Worm (Caenorhabditis elegans) whole organism, L2 larva: ENCODE data around the gene lgc-39.

Source experiments
- C34F6.9 ChIP-seq: fragments of 150-350 bp; optimal IDR thresholded peaks from 2 replicates; lab custom pipeline; 2014; ENCODE audit warnings: missing biosample characterization, missing genetic modification characterization
- F13H6.1 ChIP-seq: sonication (generic microtip); optimal IDR thresholded peaks from 2 replicates; lab custom pipeline; 2016; ENCODE audit warnings: missing genetic modification characterization, missing compliant biosample characterization
- R02D3.7 ChIP-seq: fragments of 150-350 bp; optimal IDR thresholded peaks from 2 replicates; lab custom pipeline; 2014; ENCODE audit warnings: missing biosample characterization, missing genetic modification characterization
- Y55F3AM.14 ChIP-seq: fragments of 200-800 bp; sonication (Bioruptor generic); optimal IDR thresholded peaks from 2 replicates; lab custom pipeline; 2018; ENCODE audit warnings: mild to moderate bottlenecking, missing genetic modification characterization, missing compliant biosample characterization
- ZK546.5 ChIP-seq: sonication (generic microtip); optimal IDR thresholded peaks from 2 replicates; lab custom pipeline; 2017; ENCODE audit warnings: missing biosample characterization, missing genetic modification characterization
- aly-2 ChIP-seq: fragments of 150-350 bp; optimal IDR thresholded peaks from 2 replicates; lab custom pipeline; 2014; ENCODE audit warnings: missing biosample characterization, missing genetic modification characterization
- blmp-1 ChIP-seq: sonication (generic microtip); optimal IDR thresholded peaks from 2 replicates; lab custom pipeline; 2017; ENCODE audit warnings: missing genetic modification characterization, mild to moderate bottlenecking, missing compliant biosample characterization, antibody characterized with exemption, moderate library complexity; ENCODE audit not compliant: insufficient read depth
- ceh-16 ChIP-seq: fragments of 150-350 bp; optimal IDR thresholded peaks from 2 replicates; lab custom pipeline; 2014; ENCODE audit warnings: missing biosample characterization, missing genetic modification characterization
- crh-2 ChIP-seq: sonication (generic microtip); optimal IDR thresholded peaks from 2 replicates; lab custom pipeline; 2017; ENCODE audit warnings: missing biosample characterization, missing genetic modification characterization
- dmd-4 ChIP-seq: sonication (generic microtip); optimal IDR thresholded peaks from 2 replicates; lab custom pipeline; 2017; ENCODE audit warnings: missing biosample characterization, missing genetic modification characterization
- egl-27 ChIP-seq: sonication (generic microtip); optimal IDR thresholded peaks from 3 replicates; lab custom pipeline; 2017; ENCODE audit warnings: missing biosample characterization, missing genetic modification reagents, missing genetic modification characterization
- fos-1 ChIP-seq: fragments of 150-350 bp; optimal IDR thresholded peaks from 2 replicates; lab custom pipeline; 2014; ENCODE audit warnings: missing biosample characterization, missing genetic modification characterization
- lin-11 ChIP-seq: fragments of 150-350 bp; sonication (generic microtip); optimal IDR thresholded peaks from 2 replicates; lab custom pipeline; 2014; ENCODE audit warnings: missing biosample characterization, missing genetic modification characterization, inconsistent platforms, mixed read lengths
- lin-13 ChIP-seq: fragments of 150-350 bp; optimal IDR thresholded peaks from 2 replicates; lab custom pipeline; 2014; ENCODE audit warnings: missing biosample characterization, missing genetic modification reagents, missing genetic modification characterization
- lsy-2 ChIP-seq, 2 experiments: fragments of 150-350 bp in 1 of 2; sonication (generic microtip) in 1 of 2; optimal IDR thresholded peaks; 2 replicates each; lab custom pipeline; 2014 to 2017; ENCODE audit warnings: missing biosample characterization in 2 of 2, missing genetic modification characterization in 2 of 2
- mdl-1 ChIP-seq, 2 experiments: fragments of 150-350 bp in 1 of 2; sonication (generic microtip) in 1 of 2; optimal IDR thresholded peaks; 2 replicates each; lab custom pipeline; 2017; ENCODE audit warnings: missing biosample characterization in 2 of 2, missing genetic modification characterization in 2 of 2
- nhr-11 ChIP-seq: fragments of 150-350 bp; optimal IDR thresholded peaks from 2 replicates; lab custom pipeline; 2014; ENCODE audit warnings: missing biosample characterization, missing genetic modification characterization
- nhr-12 ChIP-seq: fragments of 150-350 bp; optimal IDR thresholded peaks from 2 replicates; lab custom pipeline; 2014; ENCODE audit warnings: missing biosample characterization, missing genetic modification characterization
- nhr-129 ChIP-seq: fragments of 150-350 bp; optimal IDR thresholded peaks from 2 replicates; lab custom pipeline; 2014; ENCODE audit warnings: missing biosample characterization, missing genetic modification characterization
- nhr-21 ChIP-seq: fragments of 150-350 bp; optimal IDR thresholded peaks from 2 replicates; lab custom pipeline; 2014; ENCODE audit warnings: missing biosample characterization, missing genetic modification characterization
- nhr-23 ChIP-seq: fragments of 150-350 bp; optimal IDR thresholded peaks from 2 replicates; lab custom pipeline; 2014; ENCODE audit warnings: missing biosample characterization, missing genetic modification reagents, missing genetic modification characterization
- nhr-6 ChIP-seq: fragments of 150-350 bp; optimal IDR thresholded peaks from 2 replicates; lab custom pipeline; 2014; ENCODE audit warnings: missing biosample characterization, missing genetic modification characterization
- peb-1 ChIP-seq: fragments of 150-350 bp; optimal IDR thresholded peaks from 2 replicates; lab custom pipeline; 2014; ENCODE audit warnings: missing biosample characterization, missing genetic modification characterization
- sem-4 ChIP-seq: fragments of 150-350 bp; optimal IDR thresholded peaks from 2 replicates; lab custom pipeline; 2014; ENCODE audit warnings: missing biosample characterization, missing genetic modification reagents, missing genetic modification characterization
- sma-3 ChIP-seq: sonication (generic microtip); optimal IDR thresholded peaks from 2 replicates; lab custom pipeline; 2016; ENCODE audit warnings: missing genetic modification reagents, missing genetic modification characterization, missing compliant biosample characterization
- unc-39 ChIP-seq: fragments of 150-350 bp; optimal IDR thresholded peaks from 2 replicates; lab custom pipeline; 2014; ENCODE audit warnings: missing biosample characterization, missing genetic modification characterization
- unc-55 ChIP-seq: fragments of 150-350 bp; sonication (generic microtip); optimal IDR thresholded peaks from 3 replicates; lab custom pipeline; 2014; ENCODE audit warnings: missing biosample characterization, missing genetic modification reagents, missing genetic modification characterization
- unc-62 ChIP-seq: fragments of 150-350 bp; optimal IDR thresholded peaks from 2 replicates; lab custom pipeline; 2014; ENCODE audit warnings: missing biosample characterization, missing genetic modification reagents, missing genetic modification characterization
- zag-1 ChIP-seq: fragments of 150-350 bp; optimal IDR thresholded peaks from 2 replicates; lab custom pipeline; 2014; ENCODE audit warnings: missing biosample characterization, missing genetic modification characterization
- ztf-4 ChIP-seq: fragments of 150-350 bp; optimal IDR thresholded peaks from 2 replicates; lab custom pipeline; 2014; ENCODE audit warnings: missing biosample characterization, missing genetic modification characterization

The lgc-39 gene

DNA sequence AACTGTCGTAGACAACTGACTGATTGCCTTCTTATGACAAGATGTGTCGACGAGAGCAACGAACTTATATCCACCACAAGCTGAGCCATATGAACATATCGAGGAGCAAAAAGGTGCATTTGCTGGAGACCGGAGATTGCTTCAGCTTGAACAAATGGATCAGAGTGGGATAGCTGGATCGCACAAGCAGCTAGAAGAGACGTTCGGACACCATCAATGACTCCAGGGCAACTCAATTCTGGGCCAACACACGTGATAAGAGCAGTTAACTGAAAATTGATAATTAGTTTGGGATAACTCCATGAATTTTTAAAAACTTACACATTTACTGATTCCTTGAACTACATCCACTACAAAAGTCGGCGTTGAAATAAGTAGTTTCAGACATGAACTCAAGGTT is 33.7 kb downstream of the lgc-39 start:
- TF ChIP-seq mdl-1 (tag; optimal IDR thresholded peaks at IDR 0.05; lab: Kevin White, UChicago) (no peak), blmp-1 (tag; lab: Kevin White, UChicago) (no peak), unc-62 (GFP tag; lab: Kevin White, UChicago) (no peak), nhr-12 (no peak), peb-1 (no peak), R02D3.7 (tag; lab: Kevin White, UChicago) (no peak), nhr-6 (tag; lab: Kevin White, UChicago) (no peak), lin-11 (tag; lab: Kevin White, UChicago) (no peak), nhr-23 (tag; lab: Kevin White, UChicago) (no peak), lin-13 (GFP tag; lab: Kevin White, UChicago) (no peak), unc-55 (GFP tag; lab: Kevin White, UChicago) (no peak), zag-1 (tag; lab: Kevin White, UChicago) (no peak), crh-2 (tag; lab: Kevin White, UChicago) (no peak), dmd-4 (tag; lab: Kevin White, UChicago) (no peak)

DNA sequence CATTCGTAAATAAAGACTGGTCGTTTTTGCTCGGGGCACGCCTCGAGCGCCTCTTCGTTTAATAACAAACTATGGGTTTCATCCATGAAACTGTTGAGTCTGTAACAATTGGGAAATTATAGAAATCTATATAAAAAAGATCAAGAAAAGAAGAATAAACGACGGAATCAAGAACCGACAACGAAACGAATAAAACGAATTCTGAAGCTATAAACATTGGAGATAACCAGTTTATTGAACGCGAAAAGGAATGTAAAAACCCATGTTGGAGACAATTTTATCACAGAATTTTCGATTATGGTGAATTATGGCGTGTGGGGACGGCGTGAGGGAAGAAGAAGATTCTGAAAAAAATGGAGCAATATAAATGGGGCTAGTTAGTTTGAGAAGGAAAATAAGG is 39.5 kb downstream of the lgc-39 start, which contains the start of gene soap-1:
Gene soap-1 (minus strand): TSS at position 101 of the 400 bp plus-strand sequence.
- no peak for TF ChIP-seq nhr-23 (tag; lab: Kevin White, UChicago)
- TF ChIP-seq egl-27, result no peak
- TF ChIP-seq R02D3.7 (tag; lab: Kevin White, UChicago), result no peak

DNA sequence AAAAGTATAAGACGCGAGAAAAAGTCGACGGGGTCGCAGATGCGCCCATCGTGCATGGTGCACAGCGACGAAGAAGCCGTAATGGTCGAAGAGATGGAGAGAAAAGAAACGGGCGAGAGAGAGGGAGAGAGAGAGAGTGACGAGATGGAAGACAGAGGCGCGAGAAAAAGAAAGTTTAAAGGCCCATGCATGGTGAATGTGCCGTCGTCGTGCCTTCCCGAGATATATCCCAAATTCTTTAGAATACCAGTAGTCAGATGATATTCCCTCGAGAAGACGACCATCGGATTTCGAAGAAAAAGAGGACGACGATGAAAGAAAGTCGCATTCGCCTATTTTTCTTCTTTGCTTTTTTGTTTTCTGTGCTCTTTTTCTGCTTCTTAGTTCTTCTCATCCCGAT is 40.7 kb downstream of the lgc-39 start:
- peak; percentile 47 for TF ChIP-seq unc-55 (GFP tag; lab: Kevin White, UChicago)
- TF ChIP-seq C34F6.9 (tag; lab: Kevin White, UChicago), result peak; percentile 12
- peak in 1 of 2 experiments; percentile 3 for TF ChIP-seq lsy-2 (tag; optimal IDR thresholded peaks at IDR 0.05; lab: Kevin White, UChicago)
- TF ChIP-seq mdl-1 (tag; optimal IDR thresholded peaks at IDR 0.05; lab: Kevin White, UChicago), result no peak

DNA sequence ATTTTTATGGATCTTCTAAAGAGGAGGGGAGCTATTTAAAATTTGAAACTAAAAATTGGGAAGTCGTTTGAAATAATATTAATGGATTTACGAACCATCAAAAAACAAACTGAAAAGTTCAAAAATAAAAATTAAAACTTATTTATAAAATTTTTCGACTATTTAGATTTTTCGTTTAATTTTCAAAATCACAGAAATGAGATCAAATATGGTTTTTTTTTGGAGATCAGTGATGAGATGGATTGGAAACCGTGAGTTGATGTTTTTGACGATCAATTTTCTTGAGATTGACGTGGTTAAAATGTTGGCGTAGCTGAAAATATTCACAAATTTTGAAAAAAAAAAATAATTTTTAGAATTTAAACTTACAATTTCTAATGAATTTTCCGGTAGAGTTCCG is 43.7 kb downstream of the lgc-39 start, which contains the start of gene C13F10.5:
Gene C13F10.5 (minus strand): TSS at position 101 of the 400 bp plus-strand sequence.
- TF ChIP-seq F13H6.1 (tag; lab: Kevin White, UChicago) (no peak), nhr-21 (no peak), ZK546.5 (tag; lab: Kevin White, UChicago) (no peak), unc-62 (GFP tag; lab: Kevin White, UChicago) (no peak), nhr-129 (tag; lab: Kevin White, UChicago) (no peak), nhr-12 (no peak), R02D3.7 (tag; lab: Kevin White, UChicago) (no peak), Y55F3AM.14 (no peak), unc-39 (tag; lab: Kevin White, UChicago) (no peak), sma-3 (GFP tag; lab: Kevin White, UChicago) (no peak), zag-1 (tag; lab: Kevin White, UChicago) (no peak), sem-4 (tag; lab: Kevin White, UChicago) (no peak), aly-2 (no peak), ztf-4 (tag; lab: Kevin White, UChicago) (no peak), lin-13 (GFP tag; lab: Kevin White, UChicago) (no peak), nhr-11 (tag; lab: Kevin White, UChicago) (no peak), ceh-16 (no peak)

DNA sequence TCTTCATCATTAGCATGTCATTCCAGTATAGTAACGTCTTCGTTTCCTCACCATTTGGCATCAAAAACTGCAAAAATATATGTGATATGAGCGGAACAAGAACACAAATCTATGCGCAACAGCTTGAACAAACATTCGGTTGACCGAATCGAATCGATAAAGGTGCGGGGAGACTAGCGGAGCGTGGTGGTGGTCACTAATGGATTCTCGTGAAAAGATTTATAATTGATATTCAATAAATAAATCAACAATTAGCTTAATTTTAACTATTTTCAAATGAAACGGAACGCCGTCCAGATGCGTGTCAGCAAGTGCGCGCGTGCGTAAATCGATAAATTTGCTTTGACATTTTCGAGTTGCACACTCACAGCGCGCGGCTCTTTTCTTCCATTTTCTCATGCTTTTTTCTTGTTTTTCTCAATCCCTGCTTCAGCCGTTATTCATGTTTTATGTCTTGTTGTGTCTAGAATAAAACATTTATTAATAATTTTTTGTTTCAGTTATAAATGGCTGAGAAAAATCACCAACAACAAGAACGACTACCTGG is 45.7 kb downstream of the lgc-39 start, which contains the start of the genes C13F10.8, C13F10.6 and kxd-1:
Gene C13F10.8 (minus strand): TSS at position 51 of the 547 bp plus-strand sequence.
Gene C13F10.6 (minus strand): TSS at position 67 of the 547 bp plus-strand sequence.
Gene kxd-1 (plus strand): TSS at position 497 of the 547 bp plus-strand sequence.
- peak in 1 of 2 experiments; percentile 19 for TF ChIP-seq lsy-2 (tag; optimal IDR thresholded peaks at IDR 0.05; lab: Kevin White, UChicago)
- peak; percentile 19 for TF ChIP-seq unc-55 (GFP tag; lab: Kevin White, UChicago)
- TF ChIP-seq nhr-21, result no peak
- TF ChIP-seq fos-1 (tag; lab: Kevin White, UChicago), result peak; percentile 5
- TF ChIP-seq, all 48 proteins: peak for 3

DNA sequence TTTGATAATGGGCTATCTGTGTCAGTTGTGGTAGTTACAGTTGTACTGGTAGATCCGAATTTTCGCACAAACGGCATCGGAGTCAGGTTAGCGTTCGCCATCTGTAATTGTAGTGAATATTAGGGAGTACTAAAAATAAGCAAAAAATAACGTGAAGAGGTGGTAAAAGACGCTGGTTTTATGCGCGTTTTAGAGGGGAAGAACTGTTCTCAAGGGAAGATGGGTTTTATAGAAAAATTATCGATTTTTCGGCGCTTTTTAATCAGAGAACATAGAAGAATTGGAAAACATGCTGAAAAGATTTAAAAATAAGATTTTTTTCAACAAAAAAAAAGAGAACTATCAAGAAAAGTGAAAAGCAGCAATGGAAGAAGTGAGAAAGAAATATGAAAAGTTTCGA is 47.9 kb downstream of the lgc-39 start, which contains the start of gene C13F10.7:
Gene C13F10.7 (minus strand): TSS at position 101 of the 400 bp plus-strand sequence.
- no peak for TF ChIP-seq sem-4 (tag; lab: Kevin White, UChicago)
